Worm (Caenorhabditis elegans): Measurements from ENCODE around the gene npr-7.

Gene npr-7

ce11 chrX:9337832-9338231 lies 18.9 kb upstream of the npr-7 start:
- peak; percentile 32 for TF ChIP-seq hlh-1 (tag; optimal IDR thresholded peaks at IDR 0.05)
- peak; percentile 72 for TF ChIP-seq drap-1 (GFP tag; optimal IDR thresholded peaks at IDR 0.05)
- TF ChIP-seq sem-2 (GFP tag; optimal IDR thresholded peaks at IDR 0.05) = peak; percentile 21
- no peak for TF ChIP-seq nhr-237 (tag; optimal IDR thresholded peaks at IDR 0.05)
- peak; percentile 66 for TF ChIP-seq mls-2 (tag; optimal IDR thresholded peaks at IDR 0.05)
- TF ChIP-seq unc-120 (tag; optimal IDR thresholded peaks at IDR 0.05; ENCODE audit: poor library complexity, severe bottlenecking) = peak; percentile 33
- no peak for TF ChIP-seq nhr-12 (tag; optimal IDR thresholded peaks at IDR 0.05)
- no peak for TF ChIP-seq elt-3 (tag; optimal IDR thresholded peaks at IDR 0.05)
- no peak for TF ChIP-seq ceh-43 (GFP tag; optimal IDR thresholded peaks at IDR 0.05)
- peak; percentile 86 for TF ChIP-seq mep-1 (tag; optimal IDR thresholded peaks at IDR 0.05)
- no peak for TF ChIP-seq ceh-83 (GFP tag; optimal IDR thresholded peaks at IDR 0.05)
- TF ChIP-seq unc-39 (tag; optimal IDR thresholded peaks at IDR 0.05) = no peak
- TF ChIP-seq M03D4.4 (tag; optimal IDR thresholded peaks at IDR 0.05) = peak; percentile 61
- peak; percentile 81 for TF ChIP-seq sptf-1 (tag; optimal IDR thresholded peaks at IDR 0.05)
- TF ChIP-seq bed-3 (GFP tag; optimal IDR thresholded peaks at IDR 0.05) = no peak
- TF ChIP-seq ztf-11 (tag; optimal IDR thresholded peaks at IDR 0.05) = no peak
- TF ChIP-seq pha-4 (tag; optimal IDR thresholded peaks at IDR 0.05) = peak; percentile 69
- TF ChIP-seq ces-1 (GFP tag; optimal IDR thresholded peaks at IDR 0.05) = peak; percentile 77
- TF ChIP-seq cnd-1 (tag; optimal IDR thresholded peaks at IDR 0.05) = peak; percentile 37
- TF ChIP-seq nhr-76 (tag; optimal IDR thresholded peaks at IDR 0.05) = no peak
- peak; percentile 66 for TF ChIP-seq lin-13 (tag; optimal IDR thresholded peaks at IDR 0.05)
- no peak for TF ChIP-seq mab-5 (tag; optimal IDR thresholded peaks at IDR 0.05)
- TF ChIP-seq tbx-8 (GFP tag; optimal IDR thresholded peaks at IDR 0.05) = peak; percentile 17
- peak; percentile 4 for TF ChIP-seq flh-1 (GFP tag; optimal IDR thresholded peaks at IDR 0.05)
- peak; percentile 21 for TF ChIP-seq ham-2 (GFP tag; optimal IDR thresholded peaks at IDR 0.05)

ce11 chrX:9336227-9336626 lies 17.2 kb upstream of the npr-7 start:
- TF ChIP-seq tbx-8 (GFP tag; optimal IDR thresholded peaks at IDR 0.05) = no peak
- no peak for TF ChIP-seq elt-3 (tag; optimal IDR thresholded peaks at IDR 0.05)
- TF ChIP-seq nhr-76 (tag; optimal IDR thresholded peaks at IDR 0.05) = no peak
- TF ChIP-seq unc-120 (tag; optimal IDR thresholded peaks at IDR 0.05; ENCODE audit: poor library complexity, severe bottlenecking) = no peak
- no peak for TF ChIP-seq nhr-237 (tag; optimal IDR thresholded peaks at IDR 0.05)
- no peak for TF ChIP-seq ceh-83 (GFP tag; optimal IDR thresholded peaks at IDR 0.05)

- no peak for TF ChIP-seq nhr-28 (tag; optimal IDR thresholded peaks at IDR 0.05)
- TF ChIP-seq snpc-4 (tag; optimal IDR thresholded peaks at IDR 0.05) = no peak
- TF ChIP-seq ham-2 (GFP tag; optimal IDR thresholded peaks at IDR 0.05) = no peak
Observed at ce11 chrX:9330721-9331212, 11.8 kb upstream of the npr-7 start, which contains the start of gene T20B5.2. Gene T20B5.2, plus strand, starts transcription at chrX:9331162.

ce11 chrX:9324962-9325361 lies 6.0 kb upstream of the npr-7 start:
- TF ChIP-seq ces-1 (GFP tag; optimal IDR thresholded peaks at IDR 0.05) (peak; percentile 85), zip-8 (tag; optimal IDR thresholded peaks at IDR 0.05) (no peak)

- TF ChIP-seq unc-39 (tag; optimal IDR thresholded peaks at IDR 0.05) (no peak), unc-120 (tag; optimal IDR thresholded peaks at IDR 0.05; ENCODE audit: poor library complexity, severe bottlenecking) (no peak), flh-1 (GFP tag; optimal IDR thresholded peaks at IDR 0.05) (no peak), elt-3 (tag; optimal IDR thresholded peaks at IDR 0.05) (no peak), bed-3 (GFP tag; optimal IDR thresholded peaks at IDR 0.05) (no peak), ceh-39 (tag; optimal IDR thresholded peaks at IDR 0.05) (no peak), nhr-12 (tag; optimal IDR thresholded peaks at IDR 0.05) (no peak), lin-13 (tag; optimal IDR thresholded peaks at IDR 0.05) (no peak), ceh-83 (GFP tag; optimal IDR thresholded peaks at IDR 0.05) (no peak), ham-2 (GFP tag; optimal IDR thresholded peaks at IDR 0.05) (no peak), tbx-8 (GFP tag; optimal IDR thresholded peaks at IDR 0.05) (no peak), nhr-76 (tag; optimal IDR thresholded peaks at IDR 0.05) (no peak), mls-2 (tag; optimal IDR thresholded peaks at IDR 0.05) (no peak), ces-1 (GFP tag; optimal IDR thresholded peaks at IDR 0.05) (no peak)
Observed at ce11 chrX:9314397-9314796, 4.6 kb downstream of the npr-7 start, which contains the start of gene ttr-38. Gene ttr-38, minus strand, starts transcription at chrX:9314497.

ce11 chrX:9311225-9311624 lies 7.8 kb downstream of the npr-7 start, which contains the start of gene H29C22.1:
Gene H29C22.1, minus strand, starts transcription at chrX:9311325.
- TF ChIP-seq nhr-237 (tag; optimal IDR thresholded peaks at IDR 0.05) (no peak), elt-3 (tag; optimal IDR thresholded peaks at IDR 0.05) (no peak), sptf-1 (tag; optimal IDR thresholded peaks at IDR 0.05) (no peak), unc-39 (tag; optimal IDR thresholded peaks at IDR 0.05) (no peak), lin-13 (tag; optimal IDR thresholded peaks at IDR 0.05) (no peak), lin-32 (GFP tag; optimal IDR thresholded peaks at IDR 0.05) (no peak), ham-2 (GFP tag; optimal IDR thresholded peaks at IDR 0.05) (no peak), mls-2 (tag; optimal IDR thresholded peaks at IDR 0.05) (no peak), snpc-4 (tag; optimal IDR thresholded peaks at IDR 0.05) (no peak), mep-1 (tag; optimal IDR thresholded peaks at IDR 0.05) (no peak)

Data from whole organism, mixed stage, embryonic.